Worm (Caenorhabditis elegans) whole organism, mixed stage, embryonic: ENCODE data around the gene nsph-1.1.
A peak's percentile ranks its signal among the peaks of the same experiment; 100 is the strongest.

Source experiments
- M03D4.4 ChIP-seq: sonication (generic microtip); optimal IDR thresholded peaks from 2 replicates; lab custom pipeline; 2017; ENCODE audit warnings: mild to moderate bottlenecking, missing genetic modification characterization, missing compliant biosample characterization
- bed-3 ChIP-seq: fragments of 200-800 bp; sonication (Bioruptor generic); optimal IDR thresholded peaks from 3 replicates; lab custom pipeline; 2018; ENCODE audit warnings: mild to moderate bottlenecking, missing genetic modification characterization, moderate library complexity, missing compliant biosample characterization
- blmp-1 ChIP-seq: fragments of 150-350 bp; optimal IDR thresholded peaks from 2 replicates; lab custom pipeline; 2014; ENCODE audit warnings: missing biosample characterization, missing genetic modification characterization
- ceh-39 ChIP-seq: fragments of 150-350 bp; optimal IDR thresholded peaks from 2 replicates; lab custom pipeline; 2014; ENCODE audit warnings: missing biosample characterization, missing genetic modification characterization
- ceh-43 ChIP-seq: fragments of 200-800 bp; sonication (Bioruptor generic); optimal IDR thresholded peaks from 2 replicates; lab custom pipeline; 2018; ENCODE audit warnings: mild to moderate bottlenecking, missing genetic modification characterization, moderate library complexity, missing compliant biosample characterization
- ceh-83 ChIP-seq: fragments of 200-800 bp; sonication (Bioruptor generic); optimal IDR thresholded peaks from 2 replicates; lab custom pipeline; 2018; ENCODE audit warnings: mild to moderate bottlenecking, missing genetic modification characterization, missing compliant biosample characterization
- ces-1 ChIP-seq: fragments of 150-350 bp; optimal IDR thresholded peaks from 2 replicates; lab custom pipeline; 2014; ENCODE audit warnings: missing biosample characterization, missing genetic modification reagents, missing genetic modification characterization
- cnd-1 ChIP-seq: fragments of 200-800 bp; sonication (Bioruptor generic); optimal IDR thresholded peaks from 2 replicates; lab custom pipeline; 2018; ENCODE audit warnings: mild to moderate bottlenecking, missing genetic modification characterization, missing compliant biosample characterization
- drap-1 ChIP-seq: fragments of 200-800 bp; sonication (Bioruptor generic); optimal IDR thresholded peaks from 3 replicates; lab custom pipeline; 2018; ENCODE audit warnings: mild to moderate bottlenecking, missing genetic modification characterization, missing compliant biosample characterization
- elt-1 ChIP-seq: sonication (generic microtip); optimal IDR thresholded peaks from 2 replicates; lab custom pipeline; 2017; ENCODE audit warnings: missing genetic modification characterization, mild to moderate bottlenecking, missing compliant biosample characterization, antibody characterized with exemption, moderate library complexity, borderline replicate concordance; ENCODE audit not compliant: insufficient read depth
- elt-3 ChIP-seq: fragments of 150-350 bp; optimal IDR thresholded peaks from 2 replicates; lab custom pipeline; 2014; ENCODE audit warnings: missing biosample characterization, missing genetic modification characterization
- flh-1 ChIP-seq: fragments of 200-800 bp; sonication (Bioruptor generic); optimal IDR thresholded peaks from 2 replicates; lab custom pipeline; 2018; ENCODE audit warnings: mild to moderate bottlenecking, missing genetic modification characterization, moderate library complexity, missing compliant biosample characterization
- ham-2 ChIP-seq: fragments of 200-800 bp; sonication (Bioruptor generic); optimal IDR thresholded peaks from 2 replicates; lab custom pipeline; 2018; ENCODE audit warnings: mild to moderate bottlenecking, missing genetic modification characterization, missing compliant biosample characterization
- hlh-1 ChIP-seq: fragments of 150-350 bp; optimal IDR thresholded peaks from 2 replicates; lab custom pipeline; 2014; ENCODE audit warnings: missing biosample characterization, missing genetic modification reagents, missing genetic modification characterization
- lin-13 ChIP-seq: fragments of 150-350 bp; optimal IDR thresholded peaks from 2 replicates; lab custom pipeline; 2014; ENCODE audit warnings: missing biosample characterization, missing genetic modification characterization
- lin-32 ChIP-seq: fragments of 200-800 bp; sonication (Bioruptor generic); optimal IDR thresholded peaks from 2 replicates; lab custom pipeline; 2018; ENCODE audit warnings: mild to moderate bottlenecking, missing genetic modification characterization, missing compliant biosample characterization
- lsy-2 ChIP-seq: fragments of 150-350 bp; optimal IDR thresholded peaks from 2 replicates; lab custom pipeline; 2014; ENCODE audit warnings: missing biosample characterization, missing genetic modification characterization
- mab-5 ChIP-seq: fragments of 150-350 bp; optimal IDR thresholded peaks from 2 replicates; lab custom pipeline; 2014; ENCODE audit warnings: missing biosample characterization, missing genetic modification characterization
- mep-1 ChIP-seq: fragments of 150-350 bp; optimal IDR thresholded peaks from 2 replicates; lab custom pipeline; 2017; ENCODE audit warnings: missing biosample characterization, missing genetic modification reagents, missing genetic modification characterization, inconsistent platforms
- mls-2 ChIP-seq: sonication (generic microtip); optimal IDR thresholded peaks from 2 replicates; lab custom pipeline; 2016; ENCODE audit warnings: mild to moderate bottlenecking, missing genetic modification characterization, moderate library complexity, missing compliant biosample characterization
- nhr-12 ChIP-seq: fragments of 150-350 bp; optimal IDR thresholded peaks from 2 replicates; lab custom pipeline; 2014; ENCODE audit warnings: missing biosample characterization, missing genetic modification characterization
- nhr-2 ChIP-seq: fragments of 150-350 bp; optimal IDR thresholded peaks from 2 replicates; lab custom pipeline; 2014; ENCODE audit warnings: missing biosample characterization, missing genetic modification characterization
- nhr-237 ChIP-seq: fragments of 150-350 bp; optimal IDR thresholded peaks from 2 replicates; lab custom pipeline; 2014; ENCODE audit warnings: missing biosample characterization, missing genetic modification characterization
- nhr-28 ChIP-seq: fragments of 150-350 bp; optimal IDR thresholded peaks from 2 replicates; lab custom pipeline; 2014; ENCODE audit warnings: missing biosample characterization, missing genetic modification characterization
- nhr-76 ChIP-seq: sonication (generic microtip); optimal IDR thresholded peaks from 2 replicates; lab custom pipeline; 2017; ENCODE audit warnings: missing biosample characterization, missing genetic modification characterization
- pha-4 ChIP-seq: fragments of 150-350 bp; optimal IDR thresholded peaks from 2 replicates; lab custom pipeline; 2018; ENCODE audit warnings: missing biosample characterization, missing genetic modification reagents, missing genetic modification characterization
- sem-2 ChIP-seq: fragments of 200-800 bp; sonication (Bioruptor generic); optimal IDR thresholded peaks from 2 replicates; lab custom pipeline; 2018; ENCODE audit warnings: mild to moderate bottlenecking, missing genetic modification characterization, missing compliant biosample characterization
- snpc-4 ChIP-seq: fragments of 150-350 bp; optimal IDR thresholded peaks from 2 replicates; lab custom pipeline; 2014; ENCODE audit warnings: missing biosample characterization, missing genetic modification characterization
- sptf-1 ChIP-seq: sonication (generic microtip); optimal IDR thresholded peaks from 2 replicates; lab custom pipeline; 2017; ENCODE audit warnings: mild to moderate bottlenecking, missing genetic modification characterization, moderate library complexity, missing compliant biosample characterization
- tbx-8 ChIP-seq: fragments of 200-800 bp; sonication (Bioruptor generic); optimal IDR thresholded peaks from 2 replicates; lab custom pipeline; 2018; ENCODE audit warnings: mild to moderate bottlenecking, missing genetic modification characterization, moderate library complexity, missing compliant biosample characterization
- unc-120 ChIP-seq: sonication (generic microtip); optimal IDR thresholded peaks from 2 replicates; lab custom pipeline; 2017; ENCODE audit warnings: missing genetic modification characterization, missing compliant biosample characterization; ENCODE audit not compliant: poor library complexity, severe bottlenecking
- unc-39 ChIP-seq: fragments of 150-350 bp; optimal IDR thresholded peaks from 2 replicates; lab custom pipeline; 2014; ENCODE audit warnings: missing biosample characterization, missing genetic modification characterization
- unc-62 ChIP-seq: fragments of 150-350 bp; optimal IDR thresholded peaks from 2 replicates; lab custom pipeline; 2014; ENCODE audit warnings: missing biosample characterization, missing genetic modification reagents, missing genetic modification characterization
- zip-8 ChIP-seq: fragments of 150-350 bp; optimal IDR thresholded peaks from 2 replicates; lab custom pipeline; 2014; ENCODE audit warnings: missing biosample characterization, missing genetic modification characterization
- ztf-11 ChIP-seq: fragments of 150-350 bp; optimal IDR thresholded peaks from 2 replicates; lab custom pipeline; 2014; ENCODE audit warnings: missing biosample characterization, missing genetic modification characterization

nsph-1.1 gene

ce11 chrII:8785875-8786274 lies 19.3 kb downstream of the nsph-1.1 start:
- TF ChIP-seq ham-2 (GFP tag; lab: Kevin White, UChicago) (peak; percentile 34), ces-1 (GFP tag; lab: Kevin White, UChicago) (peak; percentile 54), zip-8 (tag; lab: Kevin White, UChicago) (no peak), mls-2 (tag; lab: Kevin White, UChicago) (peak; percentile 27), cnd-1 (tag; lab: Kevin White, UChicago) (no peak), pha-4 (tag; lab: Kevin White, UChicago) (no peak), mep-1 (no peak), ceh-83 (GFP tag; lab: Kevin White, UChicago) (peak; percentile 3)

- peak; percentile 18 for TF ChIP-seq sptf-1 (tag; lab: Kevin White, UChicago)
- peak; percentile 24 for TF ChIP-seq drap-1 (GFP tag; lab: Kevin White, UChicago)
- TF ChIP-seq ztf-11 (tag; lab: Kevin White, UChicago) = peak; percentile 58
- peak; percentile 87 for TF ChIP-seq nhr-237 (tag; lab: Kevin White, UChicago)
- TF ChIP-seq nhr-12 (tag; lab: Kevin White, UChicago) = no peak
- TF ChIP-seq elt-3 = peak; percentile 21
- TF ChIP-seq tbx-8 (GFP tag; lab: Kevin White, UChicago) = no peak
- no peak for TF ChIP-seq blmp-1 (tag; lab: Kevin White, UChicago)
- no peak for TF ChIP-seq nhr-76 (tag; lab: Kevin White, UChicago)
- TF ChIP-seq sem-2 (GFP tag; lab: Kevin White, UChicago) = no peak
- TF ChIP-seq ceh-83 (GFP tag; lab: Kevin White, UChicago) = no peak
- peak; percentile 0 for TF ChIP-seq cnd-1 (tag; lab: Kevin White, UChicago)
- peak; percentile 55 for TF ChIP-seq zip-8 (tag; lab: Kevin White, UChicago)
- no peak for TF ChIP-seq unc-39
- peak; percentile 93 for TF ChIP-seq unc-62 (GFP tag; lab: Kevin White, UChicago)
- TF ChIP-seq unc-120 (tag; lab: Kevin White, UChicago) = peak; percentile 10
- peak; percentile 67 for TF ChIP-seq hlh-1 (tag; lab: Kevin White, UChicago)
- TF ChIP-seq lin-13 (tag; lab: Kevin White, UChicago) = peak; percentile 67
- TF ChIP-seq ceh-39 (tag; lab: Kevin White, UChicago) = peak; percentile 100
- TF ChIP-seq nhr-28 (tag; lab: Kevin White, UChicago) = no peak
- TF ChIP-seq lsy-2 (tag; lab: Kevin White, UChicago) = peak; percentile 77
- TF ChIP-seq ceh-43 (GFP tag; lab: Kevin White, UChicago) = no peak
- peak; percentile 82 for TF ChIP-seq ces-1 (GFP tag; lab: Kevin White, UChicago)
- TF ChIP-seq lin-32 (GFP tag; lab: Kevin White, UChicago) = no peak
- TF ChIP-seq mab-5 (tag; lab: Kevin White, UChicago) = peak; percentile 70
- TF ChIP-seq snpc-4 (tag; lab: Kevin White, UChicago) = no peak
- TF ChIP-seq M03D4.4 (tag; lab: Kevin White, UChicago) = no peak
- peak; percentile 44 for TF ChIP-seq ham-2 (GFP tag; lab: Kevin White, UChicago)
- peak; percentile 89 for TF ChIP-seq mep-1
- peak; percentile 97 for TF ChIP-seq pha-4 (tag; lab: Kevin White, UChicago)
- peak; percentile 55 for TF ChIP-seq nhr-2 (tag; lab: Kevin White, UChicago)
- no peak for TF ChIP-seq flh-1 (GFP tag; lab: Kevin White, UChicago)
- TF ChIP-seq mls-2 (tag; lab: Kevin White, UChicago) = no peak
- TF ChIP-seq bed-3 (GFP tag; lab: Kevin White, UChicago) = no peak
Measured at ce11 chrII:8787376-8787775, 20.8 kb downstream of the nsph-1.1 start.

ce11 chrII:8788752-8789151 lies 22.2 kb downstream of the nsph-1.1 start:
- TF ChIP-seq zip-8 (tag; lab: Kevin White, UChicago) (no peak), nhr-12 (tag; lab: Kevin White, UChicago) (no peak), nhr-28 (tag; lab: Kevin White, UChicago) (no peak), ham-2 (GFP tag; lab: Kevin White, UChicago) (no peak), flh-1 (GFP tag; lab: Kevin White, UChicago) (no peak), ces-1 (GFP tag; lab: Kevin White, UChicago) (no peak), ztf-11 (tag; lab: Kevin White, UChicago) (no peak), snpc-4 (tag; lab: Kevin White, UChicago) (no peak), bed-3 (GFP tag; lab: Kevin White, UChicago) (no peak), lin-13 (tag; lab: Kevin White, UChicago) (no peak), cnd-1 (tag; lab: Kevin White, UChicago) (no peak), drap-1 (GFP tag; lab: Kevin White, UChicago) (no peak), elt-1 (tag; lab: Kevin White, UChicago) (no peak)
- TF ChIP-seq, all 35 proteins: peak for 0
